Fruit fly (Drosophila melanogaster) whole organism, adult: ENCODE results near the gene AP-1gamma.

Experiments used
- CG7045 ChIP-seq: fragments of 200-800 bp; sonication (Bioruptor generic); optimal IDR thresholded peaks from 2 replicates; lab custom pipeline; 2017; ENCODE audit warnings: missing biosample characterization, mild to moderate bottlenecking, missing genetic modification characterization
- bab1 ChIP-seq: fragments of 200-800 bp; sonication (Bioruptor generic); optimal IDR thresholded peaks from 3 replicates; lab custom pipeline; 2019; ENCODE audit warnings: missing biosample characterization, mild to moderate bottlenecking, missing genetic modification characterization, moderate library complexity

DNA sequence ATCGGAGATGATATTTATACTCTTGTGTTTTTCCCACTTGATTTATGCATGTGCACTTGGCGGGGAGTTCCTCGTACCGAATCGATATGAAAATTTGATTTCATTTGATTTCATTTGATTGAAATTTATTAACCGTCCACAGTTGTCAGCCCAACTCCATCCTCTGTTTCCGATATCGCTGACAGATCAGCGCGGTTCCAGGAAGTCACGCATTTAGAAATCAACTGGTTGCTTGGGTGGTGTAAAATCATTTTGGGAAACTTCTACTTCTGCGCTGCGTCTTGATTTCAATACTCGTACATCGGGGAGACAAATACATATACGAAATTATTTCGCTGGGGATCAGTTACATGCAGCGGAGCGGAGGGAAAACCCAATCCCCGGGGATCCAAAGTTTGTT, 23.0 kb downstream of the AP-1gamma start:
- no peak for TF ChIP-seq CG7045 (GFP tag; lab: Kevin White, UChicago)
- no peak for TF ChIP-seq bab1
